Fruit fly (Drosophila melanogaster) whole organism, embryonic: ENCODE data around the gene CG11178.

Experiments
- danr ChIP-seq: fragments of 200-800 bp; sonication (Bioruptor generic); IDR thresholded peaks from 2 replicates; pipeline ENCODE4 v1.3.6; 2022; ENCODE audit warnings: missing biosample characterization, missing genetic modification characterization
- sug ChIP-seq: fragments of 200-800 bp; optimal IDR thresholded peaks from 2 replicates; lab custom pipeline; 2019; ENCODE audit warnings: missing biosample characterization, mild to moderate bottlenecking, missing genetic modification characterization, moderate library complexity

Gene CG11178

DNA sequence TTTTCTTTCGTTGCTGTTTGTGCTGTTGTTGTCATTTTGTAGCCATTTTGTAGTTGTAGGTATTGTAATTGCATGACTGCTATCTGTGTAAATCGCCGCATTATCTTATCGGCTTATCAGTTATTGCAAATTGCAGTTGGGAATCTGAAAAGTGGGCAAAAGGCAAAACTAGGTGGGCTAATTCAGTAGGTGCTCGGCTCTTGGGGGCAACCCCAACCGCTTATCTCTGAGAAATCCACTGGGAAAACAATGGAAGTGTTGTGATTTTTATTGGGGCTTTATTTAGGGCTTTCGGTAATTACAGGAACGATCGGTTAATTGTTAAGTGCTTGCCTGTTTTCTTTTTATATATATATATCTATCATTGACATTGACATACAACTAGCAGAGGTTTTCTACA is 45.7 kb downstream of the CG11178 start:
- TF ChIP-seq sug (tag; lab: Kevin White, UChicago) (peak; percentile 53), danr (no peak)
